Worm (Caenorhabditis elegans) whole organism, mixed stage, embryonic: ENCODE results near the gene C16C8.11.

Source experiments
- M03D4.4 ChIP-seq: sonication (generic microtip); optimal IDR thresholded peaks from 2 replicates; lab custom pipeline; 2017; ENCODE audit warnings: mild to moderate bottlenecking, missing genetic modification characterization, missing compliant biosample characterization
- bed-3 ChIP-seq: fragments of 200-800 bp; sonication (Bioruptor generic); optimal IDR thresholded peaks from 3 replicates; lab custom pipeline; 2018; ENCODE audit warnings: mild to moderate bottlenecking, missing genetic modification characterization, moderate library complexity, missing compliant biosample characterization
- blmp-1 ChIP-seq: fragments of 150-350 bp; optimal IDR thresholded peaks from 2 replicates; lab custom pipeline; 2014; ENCODE audit warnings: missing biosample characterization, missing genetic modification characterization
- ceh-39 ChIP-seq: fragments of 150-350 bp; optimal IDR thresholded peaks from 2 replicates; lab custom pipeline; 2014; ENCODE audit warnings: missing biosample characterization, missing genetic modification characterization
- ceh-43 ChIP-seq: fragments of 200-800 bp; sonication (Bioruptor generic); optimal IDR thresholded peaks from 2 replicates; lab custom pipeline; 2018; ENCODE audit warnings: mild to moderate bottlenecking, missing genetic modification characterization, moderate library complexity, missing compliant biosample characterization
- ceh-83 ChIP-seq: fragments of 200-800 bp; sonication (Bioruptor generic); optimal IDR thresholded peaks from 2 replicates; lab custom pipeline; 2018; ENCODE audit warnings: mild to moderate bottlenecking, missing genetic modification characterization, missing compliant biosample characterization
- ces-1 ChIP-seq: fragments of 150-350 bp; optimal IDR thresholded peaks from 2 replicates; lab custom pipeline; 2014; ENCODE audit warnings: missing biosample characterization, missing genetic modification reagents, missing genetic modification characterization
- cnd-1 ChIP-seq: fragments of 200-800 bp; sonication (Bioruptor generic); optimal IDR thresholded peaks from 2 replicates; lab custom pipeline; 2018; ENCODE audit warnings: mild to moderate bottlenecking, missing genetic modification characterization, missing compliant biosample characterization
- drap-1 ChIP-seq: fragments of 200-800 bp; sonication (Bioruptor generic); optimal IDR thresholded peaks from 3 replicates; lab custom pipeline; 2018; ENCODE audit warnings: mild to moderate bottlenecking, missing genetic modification characterization, missing compliant biosample characterization
- elt-1 ChIP-seq: sonication (generic microtip); optimal IDR thresholded peaks from 2 replicates; lab custom pipeline; 2017; ENCODE audit warnings: missing genetic modification characterization, mild to moderate bottlenecking, missing compliant biosample characterization, antibody characterized with exemption, moderate library complexity, borderline replicate concordance; ENCODE audit not compliant: insufficient read depth
- flh-1 ChIP-seq: fragments of 200-800 bp; sonication (Bioruptor generic); optimal IDR thresholded peaks from 2 replicates; lab custom pipeline; 2018; ENCODE audit warnings: mild to moderate bottlenecking, missing genetic modification characterization, moderate library complexity, missing compliant biosample characterization
- ham-2 ChIP-seq: fragments of 200-800 bp; sonication (Bioruptor generic); optimal IDR thresholded peaks from 2 replicates; lab custom pipeline; 2018; ENCODE audit warnings: mild to moderate bottlenecking, missing genetic modification characterization, missing compliant biosample characterization
- hlh-1 ChIP-seq: fragments of 150-350 bp; optimal IDR thresholded peaks from 2 replicates; lab custom pipeline; 2014; ENCODE audit warnings: missing biosample characterization, missing genetic modification reagents, missing genetic modification characterization
- lin-13 ChIP-seq: fragments of 150-350 bp; optimal IDR thresholded peaks from 2 replicates; lab custom pipeline; 2014; ENCODE audit warnings: missing biosample characterization, missing genetic modification characterization
- mab-5 ChIP-seq: fragments of 150-350 bp; optimal IDR thresholded peaks from 2 replicates; lab custom pipeline; 2014; ENCODE audit warnings: missing biosample characterization, missing genetic modification characterization
- mep-1 ChIP-seq: fragments of 150-350 bp; optimal IDR thresholded peaks from 2 replicates; lab custom pipeline; 2017; ENCODE audit warnings: missing biosample characterization, missing genetic modification reagents, missing genetic modification characterization, inconsistent platforms
- mls-2 ChIP-seq: sonication (generic microtip); optimal IDR thresholded peaks from 2 replicates; lab custom pipeline; 2016; ENCODE audit warnings: mild to moderate bottlenecking, missing genetic modification characterization, moderate library complexity, missing compliant biosample characterization
- nhr-12 ChIP-seq: fragments of 150-350 bp; optimal IDR thresholded peaks from 2 replicates; lab custom pipeline; 2014; ENCODE audit warnings: missing biosample characterization, missing genetic modification characterization
- nhr-237 ChIP-seq: fragments of 150-350 bp; optimal IDR thresholded peaks from 2 replicates; lab custom pipeline; 2014; ENCODE audit warnings: missing biosample characterization, missing genetic modification characterization
- nhr-28 ChIP-seq: fragments of 150-350 bp; optimal IDR thresholded peaks from 2 replicates; lab custom pipeline; 2014; ENCODE audit warnings: missing biosample characterization, missing genetic modification characterization
- pha-4 ChIP-seq: fragments of 150-350 bp; optimal IDR thresholded peaks from 2 replicates; lab custom pipeline; 2018; ENCODE audit warnings: missing biosample characterization, missing genetic modification reagents, missing genetic modification characterization
- sem-2 ChIP-seq: fragments of 200-800 bp; sonication (Bioruptor generic); optimal IDR thresholded peaks from 2 replicates; lab custom pipeline; 2018; ENCODE audit warnings: mild to moderate bottlenecking, missing genetic modification characterization, missing compliant biosample characterization
- sptf-1 ChIP-seq: sonication (generic microtip); optimal IDR thresholded peaks from 2 replicates; lab custom pipeline; 2017; ENCODE audit warnings: mild to moderate bottlenecking, missing genetic modification characterization, moderate library complexity, missing compliant biosample characterization
- tbx-8 ChIP-seq: fragments of 200-800 bp; sonication (Bioruptor generic); optimal IDR thresholded peaks from 2 replicates; lab custom pipeline; 2018; ENCODE audit warnings: mild to moderate bottlenecking, missing genetic modification characterization, moderate library complexity, missing compliant biosample characterization
- unc-120 ChIP-seq: sonication (generic microtip); optimal IDR thresholded peaks from 2 replicates; lab custom pipeline; 2017; ENCODE audit warnings: missing genetic modification characterization, missing compliant biosample characterization; ENCODE audit not compliant: poor library complexity, severe bottlenecking
- zip-8 ChIP-seq: fragments of 150-350 bp; optimal IDR thresholded peaks from 2 replicates; lab custom pipeline; 2014; ENCODE audit warnings: missing biosample characterization, missing genetic modification characterization
- ztf-11 ChIP-seq: fragments of 150-350 bp; optimal IDR thresholded peaks from 2 replicates; lab custom pipeline; 2014; ENCODE audit warnings: missing biosample characterization, missing genetic modification characterization

Gene C16C8.11

ce11 chrII:3453521-3453920, at the start of gene C16C8.11:
C16C8.11 (plus strand) TSS chrII:3453708.
- TF ChIP-seq pha-4 (tag; lab: Kevin White, UChicago) (no peak), nhr-28 (tag; lab: Kevin White, UChicago) (no peak), mep-1 (tag; lab: Kevin White, UChicago) (no peak)
- TF ChIP-seq, all 35 proteins: peak for 0

- TF ChIP-seq mls-2 (tag; lab: Kevin White, UChicago): no peak
- no peak for TF ChIP-seq ztf-11 (tag; lab: Kevin White, UChicago)
- no peak for TF ChIP-seq nhr-28 (tag; lab: Kevin White, UChicago)
- TF ChIP-seq unc-120 (tag; lab: Kevin White, UChicago): no peak
- TF ChIP-seq nhr-237 (tag; lab: Kevin White, UChicago): no peak
These were observed 39.1 kb upstream of the C16C8.11 start, which contains the start of the genes F18A12.7 and F18A12.2 for ce11 chrII:3414383-3414910. F18A12.7 (minus strand) TSS chrII:3414483. F18A12.2 (plus strand) TSS chrII:3414860.

DNA sequence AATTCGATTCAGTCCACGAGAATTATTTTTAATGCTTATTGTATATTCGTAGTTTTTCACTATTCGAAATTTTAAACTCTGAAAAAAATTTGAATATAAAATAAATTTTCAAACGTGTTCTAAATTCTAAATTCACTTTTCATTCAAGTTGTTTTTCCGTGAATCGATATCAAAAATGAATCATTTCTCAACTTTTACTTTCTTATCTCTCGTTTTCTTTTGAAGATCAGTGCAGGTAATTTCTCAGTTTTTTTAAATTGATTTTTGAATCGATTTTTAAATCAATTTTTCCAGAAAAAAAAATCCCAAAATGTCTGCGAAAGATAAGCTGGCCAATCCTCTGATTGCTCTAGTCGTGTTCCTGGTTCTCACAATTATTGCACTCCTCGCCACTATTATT, 37.0 kb upstream of the C16C8.11 start, which contains the start of gene nep-6:
Gene nep-6 (plus strand): TSS at position 301 of the 400 bp plus-strand sequence.
- no peak for TF ChIP-seq ceh-83 (GFP tag; lab: Kevin White, UChicago)
- TF ChIP-seq M03D4.4 (tag; lab: Kevin White, UChicago): no peak
- no peak for TF ChIP-seq drap-1 (GFP tag; lab: Kevin White, UChicago)
- TF ChIP-seq unc-120 (tag; lab: Kevin White, UChicago): no peak

ce11 chrII:3422938-3423337, 30.6 kb upstream of the C16C8.11 start:
- TF ChIP-seq nhr-28 (tag; lab: Kevin White, UChicago) (no peak), tbx-8 (GFP tag; lab: Kevin White, UChicago) (no peak), nhr-237 (tag; lab: Kevin White, UChicago) (no peak), mep-1 (tag; lab: Kevin White, UChicago) (no peak), bed-3 (GFP tag; lab: Kevin White, UChicago) (no peak)

- TF ChIP-seq nhr-237 (tag; lab: Kevin White, UChicago): no peak
- TF ChIP-seq pha-4 (tag; lab: Kevin White, UChicago): no peak
- no peak for TF ChIP-seq ham-2 (GFP tag; lab: Kevin White, UChicago)
- TF ChIP-seq mep-1 (tag; lab: Kevin White, UChicago): no peak
- TF ChIP-seq bed-3 (GFP tag; lab: Kevin White, UChicago): no peak
- no peak for TF ChIP-seq nhr-12 (tag; lab: Kevin White, UChicago)
- no peak for TF ChIP-seq drap-1 (GFP tag; lab: Kevin White, UChicago)
These were observed 28.1 kb upstream of the C16C8.11 start, which contains the start of gene nep-11 for ce11 chrII:3425433-3425832. nep-11 (minus strand) TSS chrII:3425533.

DNA sequence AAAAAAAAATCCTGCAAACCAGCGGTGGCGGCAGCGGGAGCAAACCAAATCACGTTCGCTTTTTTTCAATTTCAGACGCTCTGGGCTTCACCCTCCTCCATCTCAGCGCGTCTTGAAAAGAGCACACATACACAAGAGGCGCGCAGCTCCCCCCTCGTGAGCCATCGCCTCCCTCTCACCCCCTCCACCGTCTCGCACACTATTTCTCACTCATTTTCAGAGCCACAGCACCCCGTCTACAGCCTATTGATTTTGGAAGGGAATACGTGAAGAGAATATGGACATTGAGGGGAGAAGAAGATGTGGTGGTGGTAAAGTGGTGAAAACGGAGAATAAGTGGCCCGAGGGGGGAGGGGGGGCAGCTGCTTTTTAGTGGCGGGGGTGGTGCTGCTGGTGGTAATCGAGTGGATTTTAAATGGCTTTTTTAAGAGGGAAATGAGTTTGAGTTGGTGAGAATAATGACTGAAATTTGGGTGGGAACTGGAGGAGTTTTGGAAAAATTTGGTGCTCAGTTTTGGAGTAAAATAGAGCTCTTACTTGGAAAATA, 25.3 kb upstream of the C16C8.11 start:
- TF ChIP-seq ces-1 (GFP tag; lab: Kevin White, UChicago): peak; percentile 71
- no peak for TF ChIP-seq elt-1 (tag; lab: Kevin White, UChicago)
- TF ChIP-seq mab-5 (tag; lab: Kevin White, UChicago): no peak
- no peak for TF ChIP-seq pha-4 (tag; lab: Kevin White, UChicago)
- TF ChIP-seq sptf-1: peak; percentile 16
- no peak for TF ChIP-seq mls-2 (tag; lab: Kevin White, UChicago)

ce11 chrII:3429400-3429799, 24.1 kb upstream of the C16C8.11 start, which contains the start of gene C16C8.18:
C16C8.18 (plus strand) TSS chrII:3429700.
- TF ChIP-seq lin-13 (tag; lab: Kevin White, UChicago) (no peak), ceh-39 (tag; lab: Kevin White, UChicago) (no peak), ceh-83 (GFP tag; lab: Kevin White, UChicago) (no peak), mep-1 (tag; lab: Kevin White, UChicago) (no peak), nhr-28 (tag; lab: Kevin White, UChicago) (no peak), flh-1 (GFP tag; lab: Kevin White, UChicago) (no peak), hlh-1 (tag; lab: Kevin White, UChicago) (no peak), pha-4 (tag; lab: Kevin White, UChicago) (no peak), blmp-1 (tag; lab: Kevin White, UChicago) (no peak), zip-8 (tag; lab: Kevin White, UChicago) (no peak), tbx-8 (GFP tag; lab: Kevin White, UChicago) (no peak), drap-1 (GFP tag; lab: Kevin White, UChicago) (no peak), mab-5 (tag; lab: Kevin White, UChicago) (no peak), bed-3 (GFP tag; lab: Kevin White, UChicago) (no peak), sem-2 (GFP tag; lab: Kevin White, UChicago) (no peak), sptf-1 (no peak), cnd-1 (tag; lab: Kevin White, UChicago) (no peak), ceh-43 (no peak), nhr-237 (tag; lab: Kevin White, UChicago) (no peak)
